Worm (Caenorhabditis elegans): ENCODE measurements around the gene F08G2.5.
A peak's percentile ranks its signal among the peaks of the same experiment; 100 is the strongest.

The F08G2.5 gene

DNA sequence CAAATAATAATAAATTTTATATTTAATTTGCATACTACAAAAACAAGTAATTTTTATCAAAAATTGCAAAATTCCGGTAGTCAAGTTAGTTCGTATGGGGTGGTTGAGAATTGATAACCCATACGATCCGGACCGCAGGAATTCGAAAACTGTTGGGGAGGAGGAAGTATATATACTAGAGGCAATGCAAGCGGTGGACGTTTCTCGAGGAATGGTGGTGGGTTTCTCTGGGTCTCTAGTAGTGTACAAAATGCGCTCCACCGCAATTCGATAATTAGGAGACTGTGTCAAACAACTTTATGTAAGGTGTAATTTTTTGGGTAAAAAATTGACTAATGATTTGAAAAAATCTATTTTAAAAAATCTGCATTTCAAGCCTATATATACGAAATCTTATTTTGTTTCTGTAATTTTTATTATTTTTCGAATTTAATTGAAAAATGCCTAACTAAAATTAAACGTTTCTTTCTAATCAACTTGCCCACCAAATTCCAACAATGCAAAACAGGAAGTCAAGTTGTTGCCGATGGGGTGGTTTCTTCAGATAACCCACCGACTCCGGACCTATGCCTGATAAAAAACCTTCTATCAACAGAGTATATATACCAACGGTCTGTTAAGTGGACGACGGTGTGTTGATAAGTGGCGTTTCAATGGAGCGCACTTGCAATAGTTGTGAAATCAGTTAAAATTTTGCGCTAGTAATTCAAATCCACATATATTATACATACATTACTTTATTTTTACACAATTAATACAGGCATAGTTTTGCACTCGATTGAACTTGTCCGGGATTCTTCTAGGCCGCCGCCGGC is 1.2 kb upstream of the F08G2.5 start (continued):
- TF ChIP-seq ztf-28 (GFP tag; IDR thresholded peaks at IDR 0.05), result 0 out of 2 replicates have a peak, but pooled peaks have one; percentile 30
- TF ChIP-seq nhr-120 (GFP tag; IDR thresholded peaks at IDR 0.05), result no peak
- TF ChIP-seq B0019.2 (GFP tag; conservative IDR thresholded peaks at IDR 0.05), result no peak
- TF ChIP-seq Y79H2A.3 (GFP tag; conservative IDR thresholded peaks at IDR 0.05), result no peak
- no peak for TF ChIP-seq lsy-27 (tag; optimal IDR thresholded peaks at IDR 0.05; ENCODE audit: borderline replicate concordance, insufficient read depth)
- peak; percentile 80 for TF ChIP-seq Y53G8AR.9 (GFP tag; conservative IDR thresholded peaks at IDR 0.05)
- TF ChIP-seq ztf-26 (tag; optimal IDR thresholded peaks at IDR 0.05), result peak; percentile 86
- peak; percentile 63 for TF ChIP-seq attf-5 (GFP tag; optimal IDR thresholded peaks at IDR 0.05)
- no peak for TF ChIP-seq zfh-2 (GFP tag; conservative IDR thresholded peaks at IDR 0.05)
- TF ChIP-seq nhr-90 (tag; optimal IDR thresholded peaks at IDR 0.05), result peak; percentile 47
- TF ChIP-seq madf-3 (GFP tag; IDR thresholded peaks at IDR 0.05), result 0 out of 2 replicates have a peak, but pooled peaks have one; percentile 46
- TF ChIP-seq Y67H2A.10 (GFP tag; conservative IDR thresholded peaks at IDR 0.05), result no peak
- peak; percentile 41 for TF ChIP-seq snpc-1.3 (tag; optimal IDR thresholded peaks at IDR 0.05; ENCODE audit: insufficient read depth)
- TF ChIP-seq hmg-20 (GFP tag; IDR thresholded peaks at IDR 0.05), result peak; percentile 76; the same call in 1 of the 2 replicates
- TF ChIP-seq madf-8 (GFP tag; conservative IDR thresholded peaks at IDR 0.05), result 0 out of 2 replicates have a peak, but pooled peaks have one; percentile 9
- TF ChIP-seq atf-7 (tag; optimal IDR thresholded peaks at IDR 0.05), result peak; percentile 66
- TF ChIP-seq ceh-100 (GFP tag; IDR thresholded peaks at IDR 0.05), result peak; percentile 68
- TF ChIP-seq tbp1 (GFP tag; optimal IDR thresholded peaks at IDR 0.05), result peak; percentile 90
- peak; percentile 53 for TF ChIP-seq F52B5.7 (tag; optimal IDR thresholded peaks at IDR 0.05)
- peak; percentile 45 for TF ChIP-seq dpff-1 (tag; optimal IDR thresholded peaks at IDR 0.05)
- no peak for TF ChIP-seq unc-62 (GFP tag; optimal IDR thresholded peaks at IDR 0.05)
- TF ChIP-seq nhr-80 (tag; optimal IDR thresholded peaks at IDR 0.05), result peak; percentile 44
- peak; percentile 76; the same call in 1 of the 2 replicates for TF ChIP-seq dox-1 (GFP tag; IDR thresholded peaks at IDR 0.05)
- peak; percentile 89 for TF ChIP-seq ZK185.1 (tag; optimal IDR thresholded peaks at IDR 0.05; ENCODE audit: poor library complexity, severe bottlenecking)
- TF ChIP-seq attf-6 (GFP tag; IDR thresholded peaks at IDR 0.05), result peak; percentile 67
- TF ChIP-seq F49E8.2 (tag; optimal IDR thresholded peaks at IDR 0.05; ENCODE audit: insufficient read depth), result no peak
- TF ChIP-seq T07F8.4 (tag; optimal IDR thresholded peaks at IDR 0.05), result peak; percentile 19
- TF ChIP-seq somi-1 (GFP tag; optimal IDR thresholded peaks at IDR 0.05), result peak; percentile 81
- TF ChIP-seq F33H1.4 (GFP tag; IDR thresholded peaks at IDR 0.05), result peak; percentile 24; the same call in 1 of the 2 replicates
- TF ChIP-seq akir-1 (GFP tag; optimal IDR thresholded peaks at IDR 0.05), result no peak
- TF ChIP-seq T26A5.8 (tag; optimal IDR thresholded peaks at IDR 0.05), result no peak
- no peak for TF ChIP-seq ceh-79 (tag; optimal IDR thresholded peaks at IDR 0.05)
- TF ChIP-seq F39B2.1 (GFP tag; IDR thresholded peaks at IDR 0.05), result no peak
- peak; percentile 81 for TF ChIP-seq gei-17 (GFP tag; optimal IDR thresholded peaks at IDR 0.05)
- TF ChIP-seq F37B4.10 (GFP tag; IDR thresholded peaks at IDR 0.05), result no peak
- peak; percentile 96 for TF ChIP-seq lin-40 (tag; optimal IDR thresholded peaks at IDR 0.05)
- TF ChIP-seq hmg-1.2 (GFP tag; IDR thresholded peaks at IDR 0.05), result peak; percentile 80
- TF ChIP-seq hsf-1 (GFP tag; IDR thresholded peaks at IDR 0.05), result 0 out of 2 replicates have a peak, but pooled peaks have one; percentile 32
- no peak for TF ChIP-seq mes-4 (tag; optimal IDR thresholded peaks at IDR 0.05)
- TF ChIP-seq F55B11.4 (tag; optimal IDR thresholded peaks at IDR 0.05; ENCODE audit: borderline replicate concordance, insufficient read depth), result no peak
- TF ChIP-seq hlh-26 (GFP tag; conservative IDR thresholded peaks at IDR 0.05), result no peak
- TF ChIP-seq ztf-3 (GFP tag; optimal IDR thresholded peaks at IDR 0.05), result peak; percentile 14
- 0 out of 2 replicates have a peak, but pooled peaks have one; percentile 27 for TF ChIP-seq Y95B8A.8 (GFP tag; IDR thresholded peaks at IDR 0.05)
- no peak for TF ChIP-seq ccch-3 (GFP tag; optimal IDR thresholded peaks at IDR 0.05)
- TF ChIP-seq C06A6.2 (GFP tag; conservative IDR thresholded peaks at IDR 0.05), result peak; percentile 85
- TF ChIP-seq F57C9.4 (tag; optimal IDR thresholded peaks at IDR 0.05), result no peak
